Fruit fly (Drosophila melanogaster): ENCODE results near the gene CG31678.

The CG31678 gene

DNA sequence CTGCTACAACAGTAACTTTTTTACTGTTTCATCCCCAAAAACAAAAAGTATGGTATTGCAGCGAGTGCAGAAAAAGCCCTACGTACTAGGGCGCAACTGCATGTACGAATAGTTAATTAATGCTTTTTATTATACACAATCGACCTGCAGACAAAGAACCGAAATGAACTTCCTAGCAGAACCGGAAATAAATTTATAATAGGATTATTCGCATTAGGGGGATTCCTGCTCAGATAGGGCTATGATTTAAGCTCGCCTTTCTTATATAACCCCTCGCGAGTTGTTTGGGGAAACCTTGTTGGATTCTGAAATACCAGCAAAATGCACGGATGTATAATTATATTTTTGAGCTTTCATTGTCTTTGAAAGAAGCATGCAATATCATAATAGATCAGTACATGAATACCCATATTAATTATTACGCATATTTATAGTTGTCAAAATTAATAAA lies 5.9 kb upstream of the CG31678 start, which contains the start of gene Cen:
Gene Cen (minus strand): TSS at position 199 of the 451 bp plus-strand sequence.
- TF ChIP-seq CG17801 (GFP tag; optimal IDR thresholded peaks at IDR 0.05; ENCODE audit: partially characterized antibody), result peak; percentile 57

dm6 chr2L:20674718-20675117 lies 1.0 kb downstream of the CG31678 start:
- no peak for TF ChIP-seq CG17801 (GFP tag; optimal IDR thresholded peaks at IDR 0.05; ENCODE audit: partially characterized antibody)

- no peak for TF ChIP-seq CG17801 (GFP tag; optimal IDR thresholded peaks at IDR 0.05; ENCODE audit: partially characterized antibody)
Observed at dm6 chr2L:20673737-20674461, 1.8 kb downstream of the CG31678 start.

DNA sequence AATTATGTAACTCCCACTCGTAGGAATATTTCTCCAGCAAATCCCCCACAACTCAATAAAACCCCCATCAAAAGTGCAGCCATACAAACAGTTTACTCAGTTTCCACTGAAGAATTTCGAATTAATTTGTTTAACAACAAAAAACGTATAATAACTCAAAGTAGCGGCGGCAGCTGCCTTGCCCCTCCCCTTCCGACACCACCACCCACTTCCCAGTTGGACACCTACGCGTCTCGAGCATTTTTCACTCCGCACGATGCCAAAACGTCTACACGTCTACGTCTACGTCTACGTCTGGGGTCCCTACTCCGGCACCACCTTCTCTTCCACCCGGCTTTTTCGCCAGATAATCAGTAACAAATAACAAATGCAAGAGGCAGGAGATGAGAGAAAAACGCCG lies 4.5 kb downstream of the CG31678 start:
- TF ChIP-seq CG17801 (GFP tag; optimal IDR thresholded peaks at IDR 0.05; ENCODE audit: partially characterized antibody), result no peak

DNA sequence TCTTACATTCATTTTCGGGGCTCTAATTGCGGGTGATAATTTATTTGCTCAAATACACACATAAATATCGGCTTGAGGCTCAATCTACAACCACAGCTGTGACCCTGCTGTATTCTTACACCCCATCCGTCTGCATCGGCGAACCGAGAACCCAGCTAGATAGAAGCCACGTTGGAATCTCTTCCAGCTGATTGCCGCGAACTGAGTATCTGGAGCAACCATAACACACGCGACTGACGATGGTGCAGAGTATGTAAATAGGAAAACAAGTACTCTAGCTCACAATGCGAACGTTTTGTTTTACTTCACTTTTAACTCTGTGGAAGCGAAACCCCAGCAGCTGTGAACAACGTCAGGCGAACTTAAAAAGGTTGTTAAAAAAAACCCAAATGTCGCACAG lies 11.3 kb downstream of the CG31678 start:
- no peak for TF ChIP-seq CG17801 (GFP tag; optimal IDR thresholded peaks at IDR 0.05; ENCODE audit: partially characterized antibody)

dm6 chr2L:20661071-20661470 lies 14.7 kb downstream of the CG31678 start:
- no peak for TF ChIP-seq CG17801 (GFP tag; optimal IDR thresholded peaks at IDR 0.05; ENCODE audit: partially characterized antibody)

DNA sequence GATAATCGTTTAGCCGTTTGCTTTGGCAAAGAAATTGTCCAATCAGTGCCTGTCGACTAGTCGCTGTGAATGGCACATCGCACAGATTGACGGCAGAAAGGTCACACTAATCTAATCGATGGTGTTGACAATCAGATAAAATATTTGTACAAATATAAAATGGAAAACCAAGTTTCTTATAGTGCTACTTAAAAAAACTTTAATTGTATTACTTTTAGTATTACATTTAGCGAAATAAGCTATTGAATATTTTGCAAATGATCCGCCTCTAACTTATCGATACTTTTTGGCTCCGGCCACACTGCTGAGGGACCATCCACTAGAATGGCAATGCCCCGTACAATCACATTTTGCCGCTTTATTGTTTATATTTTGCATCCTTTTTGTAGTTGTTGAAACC lies 19.6 kb downstream of the CG31678 start, which contains the start of the genes brun and CG2614:
Gene brun (minus strand): TSS at position 69 of the 400 bp plus-strand sequence.
Gene CG2614 (plus strand): TSS at position 317 of the 400 bp plus-strand sequence.
- TF ChIP-seq CG17801 (GFP tag; optimal IDR thresholded peaks at IDR 0.05; ENCODE audit: partially characterized antibody), result peak; percentile 64

dm6 chr2L:20649891-20650290 lies 25.9 kb downstream of the CG31678 start, which contains the start of gene CG2611:
Gene CG2611 (plus strand): TSS chr2L:20650189.
- peak; percentile 14 for TF ChIP-seq CG17801 (GFP tag; optimal IDR thresholded peaks at IDR 0.05; ENCODE audit: partially characterized antibody)

DNA sequence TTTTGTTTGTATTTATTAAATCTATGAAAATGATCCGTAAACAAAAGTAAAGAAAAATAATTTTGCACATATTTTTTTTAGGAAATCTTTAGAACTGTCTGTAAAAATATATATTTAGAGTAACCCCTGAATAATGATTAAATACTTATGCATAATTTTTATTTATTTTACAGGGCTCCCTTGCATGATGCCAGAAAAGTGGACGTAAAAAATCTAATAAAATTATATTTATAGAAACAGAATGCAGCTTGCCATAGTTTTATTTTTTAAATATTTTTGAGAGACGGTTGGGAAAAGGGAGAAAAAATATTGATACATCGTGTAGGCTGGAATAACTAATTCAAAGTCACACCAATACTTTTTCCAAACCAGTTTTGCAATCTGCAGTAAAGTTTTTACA lies 27.1 kb downstream of the CG31678 start, which contains the start of gene CG18810:
Gene CG18810 (plus strand): TSS at position 301 of the 400 bp plus-strand sequence.
- no peak for TF ChIP-seq CG17801 (GFP tag; optimal IDR thresholded peaks at IDR 0.05; ENCODE audit: partially characterized antibody)

DNA sequence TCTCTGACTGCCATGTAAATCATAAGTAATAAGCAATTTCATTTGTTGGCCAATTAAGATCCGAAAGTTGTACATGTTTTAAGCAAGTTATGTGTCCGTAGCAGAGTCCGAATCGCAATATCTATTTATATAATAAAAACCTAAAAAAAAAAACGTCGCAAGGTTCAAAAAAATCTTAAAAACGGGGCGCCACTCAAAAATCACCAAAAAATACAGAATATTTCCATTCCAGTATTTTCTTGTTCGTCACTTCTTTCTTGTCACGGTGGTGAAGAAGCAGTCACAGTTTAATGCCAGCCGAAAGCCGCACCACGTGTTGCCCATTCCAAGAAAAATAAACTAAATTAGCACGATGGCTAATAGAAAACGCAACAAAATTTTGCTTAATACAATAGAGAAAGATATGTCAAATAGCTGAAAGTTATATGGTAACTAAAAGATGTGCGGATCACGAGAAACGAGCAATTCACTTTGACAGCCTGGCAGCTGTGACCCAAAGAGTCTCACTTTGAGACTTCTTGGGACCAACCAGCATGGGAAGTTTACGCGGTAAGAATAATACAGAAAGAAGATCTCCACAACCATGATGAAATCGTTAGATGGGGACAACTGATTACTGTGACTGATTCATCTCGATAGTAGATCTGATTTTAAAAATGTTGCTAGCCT lies 28.4 kb downstream of the CG31678 start:
- TF ChIP-seq CG17801 (GFP tag; optimal IDR thresholded peaks at IDR 0.05; ENCODE audit: partially characterized antibody), result no peak

dm6 chr2L:20645394-20645869 lies 30.3 kb downstream of the CG31678 start, which contains the start of the genes phr6-4 and CG2608:
Gene phr6-4 (minus strand): TSS chr2L:20645791.
Gene CG2608 (plus strand): TSS chr2L:20645822.
- TF ChIP-seq CG17801 (GFP tag; optimal IDR thresholded peaks at IDR 0.05; ENCODE audit: partially characterized antibody), result peak; percentile 92

dm6 chr2L:20643144-20643543 lies 32.6 kb downstream of the CG31678 start, which contains the start of gene CG17470:
Gene CG17470 (minus strand): TSS chr2L:20643244.
- TF ChIP-seq CG17801 (GFP tag; optimal IDR thresholded peaks at IDR 0.05; ENCODE audit: partially characterized antibody), result no peak

DNA sequence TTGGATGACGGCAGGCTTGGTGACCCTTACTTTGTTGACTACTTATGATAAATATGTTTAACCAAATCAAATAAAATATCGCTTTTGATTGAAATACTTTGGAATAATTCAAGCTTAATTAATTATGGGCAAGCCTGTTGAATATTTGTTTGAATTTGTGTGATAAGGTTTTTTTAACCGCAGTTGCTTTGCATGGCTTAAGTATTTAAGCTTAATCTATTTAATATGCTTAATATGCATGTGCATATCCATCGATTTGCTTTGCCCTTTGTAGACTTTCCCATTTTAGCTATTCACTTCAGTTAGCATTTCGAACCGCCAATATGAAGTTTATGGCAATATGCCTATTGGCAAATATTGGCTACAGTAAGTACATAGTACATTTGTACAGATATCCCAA lies 35.1 kb downstream of the CG31678 start, which contains the start of gene Sfp38D:
Gene Sfp38D (plus strand): TSS at position 301 of the 400 bp plus-strand sequence.
- TF ChIP-seq CG17801 (GFP tag; optimal IDR thresholded peaks at IDR 0.05; ENCODE audit: partially characterized antibody), result no peak

DNA sequence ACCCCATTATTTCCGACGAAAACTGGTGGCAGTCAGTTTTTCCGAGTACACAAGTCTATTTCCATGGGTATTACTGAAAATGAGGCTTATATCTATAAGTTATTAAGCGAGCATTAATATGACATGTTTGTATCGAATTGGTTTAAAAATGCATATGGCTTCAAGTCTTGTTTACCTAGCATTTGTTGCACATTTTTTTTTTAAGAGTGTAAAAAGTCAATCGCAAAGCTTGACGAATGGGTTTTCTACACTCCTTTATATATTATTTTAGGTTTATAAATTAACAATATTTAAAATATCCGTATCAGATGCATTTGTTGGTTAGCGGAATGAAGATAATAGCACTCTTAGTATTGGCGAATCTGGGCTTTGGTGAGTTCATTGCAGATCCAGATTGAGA lies 35.9 kb downstream of the CG31678 start, which contains the start of gene CG31680:
Gene CG31680 (plus strand): TSS at position 301 of the 400 bp plus-strand sequence.
- no peak for TF ChIP-seq CG17801 (GFP tag; optimal IDR thresholded peaks at IDR 0.05; ENCODE audit: partially characterized antibody)

DNA sequence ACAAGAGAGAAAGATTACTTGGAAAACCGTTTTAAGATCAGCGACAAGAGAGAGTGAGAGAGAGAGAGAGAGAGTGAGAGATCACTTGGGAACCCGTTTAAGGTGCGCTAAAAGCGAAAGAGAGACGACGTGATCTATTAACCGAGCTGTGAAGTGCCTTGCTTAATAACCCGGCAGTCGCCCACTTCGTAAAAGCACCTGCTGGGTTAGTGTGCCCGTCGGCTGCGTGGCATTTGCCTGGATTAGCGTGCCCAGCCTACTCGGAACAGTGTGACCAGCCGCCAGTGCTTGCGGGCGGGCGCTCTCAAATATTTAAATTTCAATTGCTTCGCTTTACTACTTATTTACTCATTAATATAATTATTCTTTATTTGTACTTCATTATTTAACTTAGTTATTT lies 37.3 kb downstream of the CG31678 start:
- TF ChIP-seq CG17801 (GFP tag; optimal IDR thresholded peaks at IDR 0.05; ENCODE audit: partially characterized antibody), result no peak

Data from ovary, adult (tissue).